Fruit fly (Drosophila melanogaster) whole organism, embryonic: ENCODE data around the gene Col4a1.
A peak's percentile ranks its signal among the peaks of the same experiment; 100 is the strongest.

Experiments used
- CG10321 ChIP-seq: fragments of 200-800 bp; sonication (Bioruptor generic); IDR thresholded peaks from 2 replicates; pipeline ENCODE4 v1.3.6; 2022; ENCODE audit warnings: missing biosample characterization, missing genetic modification characterization
- CG11093 ChIP-seq: fragments of 200-800 bp; sonication (Bioruptor generic); IDR thresholded peaks from 3 replicates; pipeline ENCODE4 v1.3.6; 2022; ENCODE audit warnings: missing biosample characterization, missing genetic modification characterization
- CG13424 ChIP-seq: fragments of 200-800 bp; sonication (Bioruptor generic); optimal IDR thresholded peaks from 2 replicates; lab custom pipeline; 2019; ENCODE audit warnings: missing biosample characterization, mild to moderate bottlenecking, missing genetic modification characterization, moderate library complexity
- CG15073 ChIP-seq: fragments of 200-800 bp; sonication (Bioruptor generic); optimal IDR thresholded peaks from 2 replicates; lab custom pipeline; 2016; ENCODE audit warnings: missing biosample characterization, missing genetic modification characterization
- CG15514 ChIP-seq: fragments of 200-800 bp; sonication (Bioruptor generic); optimal IDR thresholded peaks from 3 replicates; lab custom pipeline; 2017; ENCODE audit warnings: missing biosample characterization, missing genetic modification characterization, mild to moderate bottlenecking, moderate library complexity, missing genetic modification reagents
- CG17186 ChIP-seq: fragments of 200-800 bp; sonication (Bioruptor generic); optimal IDR thresholded peaks from 3 replicates; lab custom pipeline; 2017; ENCODE audit warnings: missing biosample characterization, missing genetic modification reagents, missing genetic modification characterization
- CG17912 ChIP-seq: fragments of 200-800 bp; sonication (Bioruptor generic); optimal IDR thresholded peaks from 2 replicates; lab custom pipeline; 2018; ENCODE audit warnings: missing biosample characterization, mild to moderate bottlenecking, missing genetic modification characterization
- CG3163 ChIP-seq: fragments of 200-800 bp; sonication (Bioruptor generic); optimal IDR thresholded peaks from 3 replicates; lab custom pipeline; 2016; ENCODE audit warnings: missing biosample characterization, missing genetic modification characterization
- CG32772 ChIP-seq: fragments of 200-800 bp; sonication (Bioruptor generic); IDR thresholded peaks from 2 replicates; pipeline ENCODE4 v1.3.6; 2022; ENCODE audit warnings: missing biosample characterization, missing genetic modification characterization
- CG34224 ChIP-seq: fragments of 200-800 bp; sonication (Bioruptor generic); IDR thresholded peaks from 3 replicates; pipeline ENCODE4 v1.3.6; 2022; ENCODE audit warnings: missing biosample characterization, missing genetic modification characterization; ENCODE audit not compliant: partially characterized antibody
- CG3726 ChIP-seq: fragments of 200-800 bp; sonication (Bioruptor generic); IDR thresholded peaks from 3 replicates; pipeline ENCODE4, ENCODE4 v1.3.6; 2022; ENCODE audit warnings: missing biosample characterization, missing genetic modification characterization
- CG4424 ChIP-seq: fragments of 200-800 bp; sonication (Bioruptor generic); optimal IDR thresholded peaks from 3 replicates; lab custom pipeline; 2016; ENCODE audit warnings: missing biosample characterization, missing genetic modification characterization
- CG4730 ChIP-seq: fragments of 200-800 bp; sonication (Bioruptor generic); IDR thresholded peaks from 2 replicates; pipeline ENCODE4 v1.3.6; 2022; ENCODE audit warnings: missing biosample characterization, missing genetic modification characterization
- CG6854 ChIP-seq: fragments of 200-800 bp; sonication (Bioruptor generic); optimal IDR thresholded peaks from 3 replicates; lab custom pipeline; 2017; ENCODE audit warnings: missing biosample characterization, mild to moderate bottlenecking, missing genetic modification characterization
- CG8765 ChIP-seq: fragments of 200-800 bp; sonication (Bioruptor generic); IDR thresholded peaks from 2 replicates; pipeline ENCODE4 v1.3.6; 2022; ENCODE audit warnings: missing biosample characterization, missing genetic modification characterization
- CG9797 ChIP-seq: fragments of 200-800 bp; sonication (Bioruptor generic); optimal IDR thresholded peaks from 3 replicates; lab custom pipeline; 2018; ENCODE audit warnings: missing biosample characterization, mild to moderate bottlenecking, missing genetic modification characterization
- CoRest ChIP-seq: fragments of 200-800 bp; sonication (Bioruptor generic); optimal IDR thresholded peaks from 3 replicates; lab custom pipeline; 2018; ENCODE audit warnings: missing biosample characterization, mild to moderate bottlenecking, missing genetic modification characterization, moderate library complexity
- D ChIP-seq, 2 experiments: fragments of 200-800 bp in 1 of 2; fragments of >200 bp in 1 of 2; sonication (Bioruptor generic) in 1 of 2; optimal IDR thresholded peaks; 2 replicates in 1 of 2; 3 replicates in 1 of 2; lab custom pipeline; 2017; ENCODE audit warnings: mild to moderate bottlenecking in 1 of 2, missing biosample characterization in 1 of 2, missing genetic modification characterization in 1 of 2, missing genetic modification reagents in 1 of 2
- Drgx ChIP-seq: fragments of 200-800 bp; sonication (Bioruptor generic); IDR thresholded peaks from 2 replicates; pipeline ENCODE4 v1.3.6; 2022; ENCODE audit warnings: missing biosample characterization, missing genetic modification characterization
- HHEX ChIP-seq: fragments of 200-800 bp; sonication (Bioruptor generic); optimal IDR thresholded peaks from 3 replicates; lab custom pipeline; 2017; ENCODE audit warnings: missing biosample characterization, mild to moderate bottlenecking, missing genetic modification characterization, missing genetic modification reagents
- Hand ChIP-seq: fragments of 200-800 bp; sonication (Bioruptor generic); optimal IDR thresholded peaks from 2 replicates; lab custom pipeline; 2017; ENCODE audit warnings: mild to moderate bottlenecking, missing biosample characterization, missing genetic modification reagents, missing genetic modification characterization
- HmgZ ChIP-seq: fragments of 200-800 bp; sonication (Bioruptor generic); optimal IDR thresholded peaks from 2 replicates; lab custom pipeline; 2018; ENCODE audit warnings: missing biosample characterization, mild to moderate bottlenecking, missing genetic modification characterization
- Lim3 ChIP-seq: fragments of 200-800 bp; sonication (Bioruptor generic); IDR thresholded peaks from 2 replicates; pipeline ENCODE4 v1.3.6; 2022; ENCODE audit warnings: missing biosample characterization, missing genetic modification characterization
- Lpt ChIP-seq: fragments of >200 bp; optimal IDR thresholded peaks from 2 replicates; lab custom pipeline; 2018; ENCODE audit warnings: missing biosample characterization, missing genetic modification characterization
- MBD-R2 ChIP-seq: fragments of 200-800 bp; sonication (Bioruptor generic); IDR thresholded peaks from 2 replicates; pipeline ENCODE4 v1.3.6; 2022; ENCODE audit warnings: missing biosample characterization, missing genetic modification characterization
- Neu2 ChIP-seq: fragments of 200-800 bp; sonication (Bioruptor generic); optimal IDR thresholded peaks from 3 replicates; lab custom pipeline; 2016; ENCODE audit warnings: missing biosample characterization, missing genetic modification characterization, borderline replicate concordance
- TFAM ChIP-seq: fragments of 200-800 bp; sonication (Bioruptor generic); optimal IDR thresholded peaks from 2 replicates; lab custom pipeline; 2017; ENCODE audit warnings: missing biosample characterization, missing genetic modification characterization, inconsistent platforms
- ac ChIP-seq: fragments of 200-800 bp; sonication (Bioruptor generic); optimal IDR thresholded peaks from 3 replicates; lab custom pipeline; 2017; ENCODE audit warnings: missing biosample characterization, mild to moderate bottlenecking, missing genetic modification characterization
- ase ChIP-seq: fragments of 200-800 bp; sonication (Bioruptor generic); IDR thresholded peaks from 3 replicates; pipeline ENCODE4 v1.3.6; 2022; ENCODE audit warnings: missing biosample characterization, missing genetic modification characterization
- bigmax ChIP-seq: fragments of 200-800 bp; sonication (Bioruptor generic); optimal IDR thresholded peaks from 2 replicates; lab custom pipeline; 2018; ENCODE audit warnings: missing biosample characterization, mild to moderate bottlenecking, missing genetic modification characterization
- dan ChIP-seq: fragments of 200-800 bp; sonication (Bioruptor generic); IDR thresholded peaks from 2 replicates; pipeline ENCODE4 v1.3.6; 2022; ENCODE audit warnings: missing biosample characterization, missing genetic modification characterization
- dati ChIP-seq: fragments of 200-800 bp; sonication (Bioruptor generic); IDR thresholded peaks from 2 replicates; pipeline ENCODE4 v1.3.6; 2022; ENCODE audit warnings: missing biosample characterization, missing genetic modification characterization
- dimm ChIP-seq: fragments of 200-800 bp; sonication (Bioruptor generic); IDR thresholded peaks from 2 replicates; pipeline ENCODE4 v1.3.6; 2022; ENCODE audit warnings: missing biosample characterization, missing genetic modification characterization
- en ChIP-seq: fragments of 200-800 bp; sonication (Bioruptor generic); optimal IDR thresholded peaks from 2 replicates; lab custom pipeline; 2016; ENCODE audit warnings: missing biosample characterization, missing genetic modification characterization
- fd64A ChIP-seq: fragments of 200-800 bp; sonication (Bioruptor generic); optimal IDR thresholded peaks from 3 replicates; lab custom pipeline; 2018; ENCODE audit warnings: missing biosample characterization, mild to moderate bottlenecking, missing genetic modification characterization
- gem ChIP-seq: fragments of 200-800 bp; sonication (Bioruptor generic); optimal IDR thresholded peaks from 2 replicates; lab custom pipeline; 2019; ENCODE audit warnings: missing biosample characterization, mild to moderate bottlenecking, missing genetic modification characterization, moderate library complexity
- jing ChIP-seq: fragments of 200-800 bp; sonication (Bioruptor generic); optimal IDR thresholded peaks from 2 replicates; lab custom pipeline; 2018; ENCODE audit warnings: missing biosample characterization, mild to moderate bottlenecking, missing genetic modification characterization
- knrl ChIP-seq: fragments of 200-800 bp; sonication (Bioruptor generic); IDR thresholded peaks from 3 replicates; pipeline ENCODE4 v1.3.6; 2022; ENCODE audit warnings: missing biosample characterization, missing genetic modification characterization; ENCODE audit not compliant: partially characterized antibody
- lbe ChIP-seq: fragments of 200-800 bp; sonication (Bioruptor generic); optimal IDR thresholded peaks from 2 replicates; lab custom pipeline; 2016; ENCODE audit warnings: missing biosample characterization, mild to moderate bottlenecking, missing genetic modification characterization
- nerfin-2 ChIP-seq: fragments of 200-800 bp; sonication (Bioruptor generic); IDR thresholded peaks from 2 replicates; pipeline ENCODE4 v1.3.6; 2022; ENCODE audit warnings: missing biosample characterization, missing genetic modification characterization; ENCODE audit not compliant: partially characterized antibody
- nom ChIP-seq: fragments of 200-800 bp; sonication (Bioruptor generic); optimal IDR thresholded peaks from 2 replicates; lab custom pipeline; 2017; ENCODE audit warnings: missing biosample characterization, missing genetic modification characterization, mild to moderate bottlenecking, moderate library complexity, missing genetic modification reagents
- pita ChIP-seq: fragments of 200-800 bp; sonication (Bioruptor generic); optimal IDR thresholded peaks from 2 replicates; lab custom pipeline; 2017; ENCODE audit warnings: missing biosample characterization, mild to moderate bottlenecking, missing genetic modification characterization
- prd ChIP-seq, 3 experiments: fragments of >200 bp in 2 of 3; fragments of 200-800 bp in 1 of 3; sonication (Bioruptor generic) in 1 of 3; optimal IDR thresholded peaks in 2 of 3; IDR thresholded peaks in 1 of 3; 2 replicates in 2 of 3; 3 replicates in 1 of 3; pipeline versions ENCODE4 v1.3.6 to Lab custom; 2017 to 2022; ENCODE audit warnings: missing biosample characterization in 1 of 3, missing genetic modification characterization in 1 of 3
- run ChIP-seq: fragments of 200-800 bp; sonication (Bioruptor generic); optimal IDR thresholded peaks from 3 replicates; lab custom pipeline; 2018; ENCODE audit warnings: missing biosample characterization, mild to moderate bottlenecking, missing genetic modification characterization
- sd ChIP-seq: fragments of 200-800 bp; sonication (Bioruptor generic); optimal IDR thresholded peaks from 3 replicates; lab custom pipeline; 2018; ENCODE audit warnings: missing biosample characterization, mild to moderate bottlenecking, missing genetic modification characterization, moderate library complexity
- sens ChIP-seq: fragments of 200-800 bp; sonication (Bioruptor generic); peaks from one replicate; lab custom pipeline; 2016; ENCODE audit warnings: missing biosample characterization, missing genetic modification characterization
- sim ChIP-seq: fragments of 200-800 bp; sonication (Bioruptor generic); IDR thresholded peaks from 2 replicates; pipeline ENCODE4 v1.3.6; 2022; ENCODE audit warnings: missing biosample characterization, missing genetic modification characterization
- wek ChIP-seq: fragments of 200-800 bp; sonication (Bioruptor generic); optimal IDR thresholded peaks from 3 replicates; lab custom pipeline; 2018; ENCODE audit warnings: missing biosample characterization, mild to moderate bottlenecking, missing genetic modification characterization, moderate library complexity

Col4a1 gene

dm6 chr2L:5052367-5052914 is 23.0 kb downstream of the Col4a1 start, which contains the start of gene senju (continued):
- TF ChIP-seq sd (tag; lab: Kevin White, UChicago) (peak; percentile 73), ac (GFP tag; lab: Kevin White, UChicago) (peak; percentile 15), HmgZ (tag; lab: Kevin White, UChicago) (peak; percentile 88), bigmax (GFP tag; lab: Kevin White, UChicago) (peak; percentile 30), pita (GFP tag; lab: Kevin White, UChicago) (no peak), MBD-R2 (GFP tag; lab: Robert Waterston, UW) (peak; percentile 98), CoRest (peak; percentile 69), CG4424 (peak; percentile 90), knrl (peak; percentile 27; the same call in 1 of the 3 replicates), Neu2 (no peak), CG17186 (GFP tag; lab: Kevin White, UChicago) (peak; percentile 83), dimm (GFP tag; lab: Robert Waterston, UW) (no peak), nerfin-2 (no peak), nom (GFP tag; lab: Kevin White, UChicago) (peak; percentile 74), run (peak; percentile 61), CG15514 (GFP tag; lab: Kevin White, UChicago) (peak; percentile 88), CG15073 (GFP tag; lab: Kevin White, UChicago) (no peak), CG3726 (GFP tag; lab: Robert Waterston, UW) (peak; percentile 69; the same call in 2 of the 3 replicates), CG11093 (peak; percentile 61; the same call in 2 of the 3 replicates), TFAM (GFP tag; lab: Kevin White, UChicago) (no peak), CG9797 (peak; percentile 61), prd (optimal IDR thresholded peaks at IDR 0.05; lab: Kevin White, UChicago) (no peak), prd (GFP tag; IDR thresholded peaks at IDR 0.05; lab: Robert Waterston, UW) (peak; percentile 84), ase (GFP tag; lab: Robert Waterston, UW) (peak; percentile 76), D (optimal IDR thresholded peaks at IDR 0.05; lab: Kevin White, UChicago) (peak; percentile 67), D (GFP tag; optimal IDR thresholded peaks at IDR 0.05; lab: Kevin White, UChicago) (peak; percentile 55), en (GFP tag; lab: Kevin White, UChicago) (peak; percentile 62), fd64A (GFP tag; lab: Kevin White, UChicago) (peak; percentile 59), Lim3 (GFP tag; lab: Robert Waterston, UW) (peak; percentile 37; the same call in 1 of the 2 replicates), wek (peak; percentile 57), CG3163 (GFP tag; lab: Kevin White, UChicago) (peak; percentile 73), CG34224 (GFP tag; lab: Robert Waterston, UW) (peak; percentile 63; the same call in 2 of the 3 replicates), CG17912 (GFP tag; lab: Kevin White, UChicago) (peak; percentile 79), Hand (peak; percentile 82), dan (GFP tag; lab: Robert Waterston, UW) (no peak), Lpt (GFP tag; lab: Kevin White, UChicago) (no peak), sens (GFP tag; lab: Kevin White, UChicago) (peak; percentile 98), CG8765 (GFP tag; lab: Robert Waterston, UW) (peak; percentile 50), CG6854 (GFP tag; lab: Kevin White, UChicago) (peak; percentile 75), CG13424 (tag; lab: Kevin White, UChicago) (peak; percentile 80), jing (GFP tag; lab: Kevin White, UChicago) (peak; percentile 76), CG4730 (peak; percentile 57), gem (tag; lab: Kevin White, UChicago) (peak; percentile 91), CG32772 (GFP tag; lab: Robert Waterston, UW) (peak; percentile 60), CG10321 (GFP tag; lab: Robert Waterston, UW) (0 out of 2 replicates have a peak, but pooled peaks have one; percentile 32), lbe (GFP tag; lab: Kevin White, UChicago) (peak; percentile 69), Drgx (GFP tag; lab: Robert Waterston, UW) (peak; percentile 81), HHEX (peak; percentile 80), sim (peak; percentile 62; the same call in 1 of the 2 replicates), dati (peak; percentile 73; the same call in 1 of the 2 replicates)
